Worm (Caenorhabditis elegans) whole organism, L4/young adult: ENCODE data around the gene D1086.2.

Experiments
- W03F9.2 ChIP-seq: fragments of 150-350 bp; optimal IDR thresholded peaks from 2 replicates; lab custom pipeline; 2014; ENCODE audit warnings: missing biosample characterization, missing genetic modification characterization
- him-1 ChIP-seq: sonication (generic microtip); optimal IDR thresholded peaks from 2 replicates; lab custom pipeline; 2016; ENCODE audit warnings: missing genotype, missing genetic modification reagents, missing genetic modification characterization, missing compliant biosample characterization

DNA sequence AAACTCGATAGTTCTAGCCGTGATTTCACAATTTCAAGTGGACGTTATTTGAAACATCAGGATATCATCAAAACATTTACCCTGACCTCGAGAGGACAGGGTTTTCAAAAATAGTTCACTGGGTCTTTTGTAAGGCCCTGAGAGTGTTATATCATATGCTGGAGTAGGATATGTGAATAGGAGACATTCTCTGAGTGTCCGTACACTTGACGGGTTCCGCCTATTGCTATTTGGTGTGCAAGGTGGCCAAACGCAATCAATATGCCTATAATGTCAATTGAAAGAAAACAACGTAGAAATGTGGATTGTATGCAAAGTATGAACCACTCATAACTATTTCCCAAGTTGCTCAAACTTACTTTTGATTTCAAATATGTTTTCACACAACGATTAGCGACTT, 1.1 kb downstream of the D1086.2 start:
- TF ChIP-seq him-1 (no peak), W03F9.2 (no peak)
